Fruit fly (Drosophila melanogaster) whole organism, embryonic: ENCODE data around the gene CG15353.

Experiments used
- Abd-B ChIP-seq: fragments of 200-800 bp; sonication (Bioruptor generic); optimal IDR thresholded peaks from 2 replicates; lab custom pipeline; 2018; ENCODE audit warnings: missing biosample characterization, mild to moderate bottlenecking, missing genetic modification characterization, moderate library complexity
- BEAF-32 ChIP-seq: fragments of 200-800 bp; sonication (Bioruptor generic); optimal IDR thresholded peaks from 3 replicates; lab custom pipeline; 2017; ENCODE audit warnings: missing biosample characterization, missing genetic modification characterization, mild to moderate bottlenecking, moderate library complexity, missing genetic modification reagents
- Bdp1 ChIP-seq: fragments of 200-800 bp; sonication (Bioruptor generic); optimal IDR thresholded peaks from 3 replicates; lab custom pipeline; 2016; ENCODE audit warnings: missing biosample characterization, missing genetic modification characterization
- CG11093 ChIP-seq: fragments of 200-800 bp; sonication (Bioruptor generic); IDR thresholded peaks from 3 replicates; pipeline ENCODE4 v1.3.6; 2022; ENCODE audit warnings: missing biosample characterization, missing genetic modification characterization
- CG11398 ChIP-seq: fragments of 200-800 bp; sonication (Bioruptor generic); optimal IDR thresholded peaks from 2 replicates; lab custom pipeline; 2016; ENCODE audit warnings: missing biosample characterization, missing genetic modification characterization
- CG11695 ChIP-seq: fragments of 200-800 bp; sonication (Bioruptor generic); IDR thresholded peaks from 3 replicates; pipeline ENCODE4 v1.3.6; 2022; ENCODE audit warnings: missing biosample characterization, missing genetic modification characterization
- CG12104 ChIP-seq: fragments of 200-800 bp; sonication (Bioruptor generic); optimal IDR thresholded peaks from 3 replicates; lab custom pipeline; 2016; ENCODE audit warnings: missing biosample characterization, missing genetic modification characterization
- CG12659 ChIP-seq: fragments of 200-800 bp; sonication (Bioruptor generic); optimal IDR thresholded peaks from 3 replicates; lab custom pipeline; 2017; ENCODE audit warnings: mild to moderate bottlenecking, missing biosample characterization, missing genetic modification reagents, missing genetic modification characterization
- CG12744 ChIP-seq: fragments of 200-800 bp; sonication (Bioruptor generic); optimal IDR thresholded peaks from 2 replicates; lab custom pipeline; 2016; ENCODE audit warnings: missing biosample characterization, missing genetic modification characterization
- CG12942 ChIP-seq: fragments of 200-800 bp; sonication (Bioruptor generic); optimal IDR thresholded peaks from 3 replicates; lab custom pipeline; 2016; ENCODE audit warnings: missing biosample characterization, missing genetic modification characterization
- CG17186 ChIP-seq: fragments of 200-800 bp; sonication (Bioruptor generic); optimal IDR thresholded peaks from 3 replicates; lab custom pipeline; 2017; ENCODE audit warnings: missing biosample characterization, missing genetic modification reagents, missing genetic modification characterization
- CG17359 ChIP-seq: fragments of 200-800 bp; sonication (Bioruptor generic); optimal IDR thresholded peaks from 3 replicates; lab custom pipeline; 2018; ENCODE audit warnings: missing biosample characterization, mild to moderate bottlenecking, missing genetic modification characterization, moderate library complexity
- CG17385 ChIP-seq: fragments of 200-800 bp; sonication (Bioruptor generic); optimal IDR thresholded peaks from 3 replicates; lab custom pipeline; 2018; ENCODE audit warnings: missing biosample characterization, mild to moderate bottlenecking, missing genetic modification characterization
- CG17912 ChIP-seq: fragments of 200-800 bp; sonication (Bioruptor generic); optimal IDR thresholded peaks from 2 replicates; lab custom pipeline; 2018; ENCODE audit warnings: missing biosample characterization, mild to moderate bottlenecking, missing genetic modification characterization
- CG18764 ChIP-seq: fragments of 200-800 bp; sonication (Bioruptor generic); optimal IDR thresholded peaks from 3 replicates; lab custom pipeline; 2016; ENCODE audit warnings: missing biosample characterization, missing genetic modification characterization
- CG3065 ChIP-seq: fragments of 200-800 bp; sonication (Bioruptor generic); optimal IDR thresholded peaks from 2 replicates; lab custom pipeline; 2016; ENCODE audit warnings: missing biosample characterization, missing genetic modification characterization
- CG33557 ChIP-seq: fragments of 200-800 bp; sonication (Bioruptor generic); optimal IDR thresholded peaks from 2 replicates; lab custom pipeline; 2019; ENCODE audit warnings: missing biosample characterization, mild to moderate bottlenecking, missing genetic modification characterization, moderate library complexity
- CG34224 ChIP-seq: fragments of 200-800 bp; sonication (Bioruptor generic); IDR thresholded peaks from 3 replicates; pipeline ENCODE4 v1.3.6; 2022; ENCODE audit warnings: missing biosample characterization, missing genetic modification characterization; ENCODE audit not compliant: partially characterized antibody
- CG4424 ChIP-seq: fragments of 200-800 bp; sonication (Bioruptor generic); optimal IDR thresholded peaks from 3 replicates; lab custom pipeline; 2016; ENCODE audit warnings: missing biosample characterization, missing genetic modification characterization
- CG7372 ChIP-seq: fragments of 200-800 bp; sonication (Bioruptor generic); IDR thresholded peaks from 2 replicates; pipeline ENCODE4 v1.3.6; 2022; ENCODE audit warnings: missing biosample characterization, missing genetic modification characterization
- CG8924 ChIP-seq: fragments of 200-800 bp; optimal IDR thresholded peaks from 3 replicates; lab custom pipeline; 2019; ENCODE audit warnings: missing biosample characterization, mild to moderate bottlenecking, missing genetic modification characterization, moderate library complexity
- Camta ChIP-seq: fragments of 200-800 bp; sonication (Bioruptor generic); optimal IDR thresholded peaks from 2 replicates; lab custom pipeline; 2016; ENCODE audit warnings: missing biosample characterization, missing genetic modification characterization
- Dref ChIP-seq: fragments of 200-800 bp; sonication (Bioruptor generic); IDR thresholded peaks from 2 replicates; pipeline ENCODE4 v1.3.6; 2022; ENCODE audit warnings: missing biosample characterization, missing genetic modification characterization
- Fer1 ChIP-seq: fragments of 200-800 bp; sonication (Bioruptor generic); optimal IDR thresholded peaks from 2 replicates; lab custom pipeline; 2017; ENCODE audit warnings: missing biosample characterization, mild to moderate bottlenecking, missing genetic modification characterization
- HmgD ChIP-seq: fragments of 200-800 bp; sonication (Bioruptor generic); optimal IDR thresholded peaks from 3 replicates; lab custom pipeline; 2016; ENCODE audit warnings: missing biosample characterization, missing genetic modification characterization
- HmgZ ChIP-seq: fragments of 200-800 bp; sonication (Bioruptor generic); optimal IDR thresholded peaks from 2 replicates; lab custom pipeline; 2018; ENCODE audit warnings: missing biosample characterization, mild to moderate bottlenecking, missing genetic modification characterization
- Hmr ChIP-seq: fragments of 200-800 bp; sonication (Bioruptor generic); optimal IDR thresholded peaks from 3 replicates; lab custom pipeline; 2017; ENCODE audit warnings: mild to moderate bottlenecking, missing biosample characterization, missing genetic modification reagents, missing genetic modification characterization
- Hmx ChIP-seq: fragments of 200-800 bp; sonication (Bioruptor generic); optimal IDR thresholded peaks from 2 replicates; lab custom pipeline; 2016; ENCODE audit warnings: missing biosample characterization, missing genetic modification characterization
- Lpt ChIP-seq: fragments of >200 bp; optimal IDR thresholded peaks from 2 replicates; lab custom pipeline; 2018; ENCODE audit warnings: missing biosample characterization, missing genetic modification characterization
- Mrtf ChIP-seq: fragments of 200-800 bp; sonication (Bioruptor generic); IDR thresholded peaks from 3 replicates; pipeline ENCODE4 v1.3.6; 2022; ENCODE audit warnings: missing biosample characterization, missing genetic modification characterization
- Opbp ChIP-seq: fragments of 200-800 bp; sonication (Bioruptor generic); IDR thresholded peaks from 3 replicates; pipeline ENCODE4 v1.3.6; 2022; ENCODE audit warnings: missing biosample characterization, missing genetic modification characterization; ENCODE audit not compliant: partially characterized antibody
- PHDP ChIP-seq: fragments of 200-800 bp; sonication (Bioruptor generic); optimal IDR thresholded peaks from 3 replicates; lab custom pipeline; 2018; ENCODE audit warnings: missing biosample characterization, mild to moderate bottlenecking, missing genetic modification characterization, moderate library complexity
- ap ChIP-seq: fragments of 200-800 bp; sonication (Bioruptor generic); IDR thresholded peaks from 2 replicates; pipeline ENCODE4 v1.3.6; 2022; ENCODE audit warnings: missing biosample characterization, missing genetic modification characterization
- az2 ChIP-seq: fragments of 200-800 bp; sonication (Bioruptor generic); optimal IDR thresholded peaks from 3 replicates; lab custom pipeline; 2016; ENCODE audit warnings: missing biosample characterization, missing genetic modification characterization
- chm ChIP-seq: fragments of 200-800 bp; sonication (Bioruptor generic); IDR thresholded peaks from 2 replicates; pipeline ENCODE4 v1.3.6; 2022; ENCODE audit warnings: missing biosample characterization, missing genetic modification characterization
- dan ChIP-seq: fragments of 200-800 bp; sonication (Bioruptor generic); IDR thresholded peaks from 2 replicates; pipeline ENCODE4 v1.3.6; 2022; ENCODE audit warnings: missing biosample characterization, missing genetic modification characterization
- en ChIP-seq: fragments of 200-800 bp; sonication (Bioruptor generic); optimal IDR thresholded peaks from 2 replicates; lab custom pipeline; 2016; ENCODE audit warnings: missing biosample characterization, missing genetic modification characterization
- eyg ChIP-seq: fragments of 200-800 bp; sonication (Bioruptor generic); optimal IDR thresholded peaks from 3 replicates; lab custom pipeline; 2016; ENCODE audit warnings: missing biosample characterization, missing genetic modification characterization
- gcm2 ChIP-seq: fragments of 200-800 bp; sonication (Bioruptor generic); optimal IDR thresholded peaks from 2 replicates; lab custom pipeline; 2016; ENCODE audit warnings: missing biosample characterization, missing genetic modification characterization
- hbn ChIP-seq: fragments of 200-800 bp; sonication (Bioruptor generic); IDR thresholded peaks from 2 replicates; pipeline ENCODE4 v1.3.6; 2022; ENCODE audit warnings: missing biosample characterization, missing genetic modification characterization; ENCODE audit not compliant: partially characterized antibody
- insv ChIP-seq, 2 experiments: fragments of 200-800 bp; sonication (Bioruptor generic); optimal IDR thresholded peaks; 3 replicates each; lab custom pipeline; 2016 to 2018; ENCODE audit warnings: missing biosample characterization in 2 of 2, missing genetic modification characterization in 2 of 2
- kah ChIP-seq: fragments of 200-800 bp; sonication (Bioruptor generic); optimal IDR thresholded peaks from 2 replicates; lab custom pipeline; 2018; ENCODE audit warnings: missing biosample characterization, mild to moderate bottlenecking, missing genetic modification characterization
- kni ChIP-seq: fragments of 200-800 bp; sonication (Bioruptor generic); optimal IDR thresholded peaks from 3 replicates; lab custom pipeline; 2017; ENCODE audit warnings: mild to moderate bottlenecking, missing biosample characterization, missing genetic modification reagents, missing genetic modification characterization
- pita ChIP-seq: fragments of 200-800 bp; sonication (Bioruptor generic); optimal IDR thresholded peaks from 2 replicates; lab custom pipeline; 2017; ENCODE audit warnings: missing biosample characterization, mild to moderate bottlenecking, missing genetic modification characterization
- pros ChIP-seq: fragments of 200-800 bp; sonication (Bioruptor generic); optimal IDR thresholded peaks from 3 replicates; lab custom pipeline; 2019; ENCODE audit warnings: missing biosample characterization, mild to moderate bottlenecking, missing genetic modification characterization, moderate library complexity
- ranshi ChIP-seq: fragments of 200-800 bp; sonication (Bioruptor generic); IDR thresholded peaks from 2 replicates; pipeline ENCODE4 v1.3.6; 2022; ENCODE audit warnings: missing biosample characterization, missing genetic modification characterization
- repo ChIP-seq: fragments of 200-800 bp; sonication (Bioruptor generic); optimal IDR thresholded peaks from 2 replicates; lab custom pipeline; 2016; ENCODE audit warnings: missing biosample characterization, missing genetic modification characterization
- ro ChIP-seq: fragments of 200-800 bp; sonication (Bioruptor generic); IDR thresholded peaks from 2 replicates; pipeline ENCODE4 v1.3.6; 2022; ENCODE audit warnings: missing biosample characterization, missing genetic modification characterization
- sug ChIP-seq: fragments of 200-800 bp; optimal IDR thresholded peaks from 2 replicates; lab custom pipeline; 2019; ENCODE audit warnings: missing biosample characterization, mild to moderate bottlenecking, missing genetic modification characterization, moderate library complexity
- vvl ChIP-seq: fragments of 200-800 bp; sonication (Bioruptor generic); IDR thresholded peaks from 2 replicates; pipeline ENCODE4 v1.3.6; 2022; ENCODE audit warnings: missing biosample characterization, missing genetic modification characterization
- zfh2 ChIP-seq: fragments of 200-800 bp; sonication (Bioruptor generic); optimal IDR thresholded peaks from 2 replicates; lab custom pipeline; 2016; ENCODE audit warnings: missing biosample characterization, missing genetic modification characterization

CG15353 gene

DNA sequence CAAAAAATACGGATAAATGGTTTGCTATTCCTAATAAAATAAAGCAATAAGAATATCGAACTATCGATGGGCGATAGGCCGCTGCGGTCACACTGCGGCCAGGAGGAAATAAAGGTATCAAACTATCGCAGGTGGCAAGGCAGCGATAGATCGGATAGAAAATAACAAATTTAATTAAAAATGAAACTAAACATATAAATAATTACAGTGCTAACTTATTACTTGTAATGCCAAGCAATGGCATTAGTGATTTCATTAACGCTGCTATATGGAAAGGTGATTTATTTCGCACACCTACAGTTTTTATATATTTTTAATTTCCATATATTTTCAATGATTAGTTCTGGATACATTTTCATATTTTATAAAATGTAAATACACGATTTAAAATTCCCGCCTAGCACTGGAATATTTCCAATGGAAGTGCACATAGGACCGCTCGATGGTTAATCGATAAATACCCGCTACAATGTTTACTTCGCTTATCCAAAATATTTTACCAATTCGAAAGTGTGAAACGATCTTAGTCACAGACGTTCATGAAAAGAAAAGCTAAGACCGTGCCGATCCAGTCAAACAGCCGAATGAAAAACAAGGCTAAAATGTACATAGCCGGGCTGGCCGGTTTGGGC, 26.2 kb downstream of the CG15353 start, which contains the start of the genes CG15356 and CG15362 (continued):
- peak; percentile 25 for TF ChIP-seq CG17359
- TF ChIP-seq eyg (GFP tag; lab: Kevin White, UChicago), result no peak
- TF ChIP-seq CG4424 (GFP tag; lab: Kevin White, UChicago), result no peak
- TF ChIP-seq Dref (GFP tag; lab: Robert Waterston, UW), result peak; percentile 90
- TF ChIP-seq ap, result no peak
- no peak for TF ChIP-seq pita
- peak; percentile 22 for TF ChIP-seq Hmx (GFP tag; lab: Kevin White, UChicago)
- TF ChIP-seq kah (GFP tag; lab: Kevin White, UChicago), result peak; percentile 53
- peak in 1 of 2 experiments; percentile 71 for TF ChIP-seq insv (GFP tag; optimal IDR thresholded peaks at IDR 0.05; lab: Kevin White, UChicago)
- TF ChIP-seq ro (GFP tag; lab: Robert Waterston, UW), result no peak
- peak; percentile 67 for TF ChIP-seq vvl
- peak; percentile 43 for TF ChIP-seq HmgZ
- TF ChIP-seq CG12744 (GFP tag; lab: Kevin White, UChicago), result no peak
- TF ChIP-seq sug (tag; lab: Kevin White, UChicago), result peak; percentile 45
- TF ChIP-seq ranshi (GFP tag; lab: Robert Waterston, UW), result no peak
- no peak for TF ChIP-seq HmgD
- no peak for TF ChIP-seq gcm2
- no peak for TF ChIP-seq kni (GFP tag; lab: Kevin White, UChicago)
- TF ChIP-seq CG18764, result no peak
- TF ChIP-seq CG17912, result no peak
- peak; percentile 98 for TF ChIP-seq CG34224 (GFP tag; lab: Robert Waterston, UW)
- TF ChIP-seq CG12659 (GFP tag; lab: Kevin White, UChicago), result peak; percentile 83
- no peak for TF ChIP-seq repo
- TF ChIP-seq CG8924 (tag; lab: Kevin White, UChicago), result peak; percentile 31
- no peak for TF ChIP-seq CG3065 (GFP tag; lab: Kevin White, UChicago)
- no peak for TF ChIP-seq CG17385 (GFP tag; lab: Kevin White, UChicago)
- no peak for TF ChIP-seq CG12104 (GFP tag; lab: Kevin White, UChicago)
- peak; percentile 98 for TF ChIP-seq BEAF-32 (GFP tag; lab: Kevin White, UChicago)
- peak; percentile 8 for TF ChIP-seq CG17186 (GFP tag; lab: Kevin White, UChicago)
- TF ChIP-seq az2 (GFP tag; lab: Kevin White, UChicago), result peak; percentile 16
- no peak for TF ChIP-seq Lpt (GFP tag; lab: Kevin White, UChicago)
- no peak for TF ChIP-seq chm (GFP tag; lab: Robert Waterston, UW)
- peak; percentile 39 for TF ChIP-seq PHDP (tag; lab: Kevin White, UChicago)
- no peak for TF ChIP-seq CG11398 (GFP tag; lab: Kevin White, UChicago)
- TF ChIP-seq CG33557 (GFP tag; lab: Kevin White, UChicago), result peak; percentile 18
- TF ChIP-seq dan (GFP tag; lab: Robert Waterston, UW), result no peak
- peak; percentile 26 for TF ChIP-seq Camta (GFP tag; lab: Kevin White, UChicago)
- TF ChIP-seq pros (GFP tag; lab: Kevin White, UChicago), result no peak
- no peak for TF ChIP-seq CG11093
- TF ChIP-seq Fer1 (GFP tag; lab: Kevin White, UChicago), result peak; percentile 30
- peak; percentile 99 for TF ChIP-seq Opbp (GFP tag; lab: Robert Waterston, UW)
- no peak for TF ChIP-seq en (GFP tag; lab: Kevin White, UChicago)
- peak; percentile 43 for TF ChIP-seq zfh2
- no peak for TF ChIP-seq CG7372 (GFP tag; lab: Robert Waterston, UW)
- TF ChIP-seq Mrtf, result no peak
- no peak for TF ChIP-seq CG12942 (GFP tag; lab: Kevin White, UChicago)
- TF ChIP-seq Bdp1 (GFP tag; lab: Kevin White, UChicago), result peak; percentile 2
- peak; percentile 75 for TF ChIP-seq Abd-B (GFP tag; lab: Kevin White, UChicago)
- no peak for TF ChIP-seq Hmr (GFP tag; lab: Kevin White, UChicago)
- TF ChIP-seq CG11695, result 0 out of 3 replicates have a peak, but pooled peaks have one; percentile 20
- TF ChIP-seq hbn (GFP tag; lab: Robert Waterston, UW), result peak; percentile 98
